Fruit fly (Drosophila melanogaster): ENCODE data around the gene RpLP0.
A peak's percentile ranks its signal among the peaks of the same experiment; 100 is the strongest.

Gene RpLP0

DNA sequence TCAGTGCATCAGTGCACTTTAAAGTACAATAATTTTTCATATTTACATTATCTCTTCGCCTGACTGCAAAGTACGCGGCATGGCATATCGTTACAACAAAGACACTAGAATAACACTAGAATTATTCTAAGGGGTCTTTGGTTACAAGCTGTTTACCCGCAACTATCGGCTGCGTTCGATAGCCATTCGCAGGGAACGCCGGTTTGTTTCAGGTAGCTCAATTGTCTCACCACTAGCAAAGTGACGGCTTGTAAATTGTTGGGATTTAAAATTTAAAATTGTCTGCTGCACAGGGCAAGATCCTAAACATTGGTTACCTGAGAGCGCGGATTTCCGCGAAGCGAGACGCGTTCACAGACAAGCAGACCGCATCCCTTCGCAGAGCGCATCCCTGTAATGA is 10.0 kb upstream of the RpLP0 start, which contains the start of gene CG14561 (continued):
- TF ChIP-seq CG11085 (GFP tag; IDR thresholded peaks at IDR 0.05) (no peak), Vsx1 (GFP tag; optimal IDR thresholded peaks at IDR 0.05) (no peak), Ets97D (GFP tag; optimal IDR thresholded peaks at IDR 0.05) (peak; percentile 79), row (GFP tag; IDR thresholded peaks at IDR 0.05) (peak; percentile 80), CG33557 (GFP tag; optimal IDR thresholded peaks at IDR 0.05) (peak; percentile 1), nom (GFP tag; optimal IDR thresholded peaks at IDR 0.05) (no peak), chm (GFP tag; IDR thresholded peaks at IDR 0.05) (peak; percentile 30; the same call in 1 of the 2 replicates), zen (tag; optimal IDR thresholded peaks at IDR 0.05) (peak; percentile 46), toy (GFP tag; IDR thresholded peaks at IDR 0.05) (no peak), CG7839 (tag; optimal IDR thresholded peaks at IDR 0.05) (no peak), dimm (GFP tag; IDR thresholded peaks at IDR 0.05) (no peak), CrebB (tag; optimal IDR thresholded peaks at IDR 0.05) (no peak), CG2199 (GFP tag; IDR thresholded peaks at IDR 0.05) (peak; percentile 100), CG17186 (GFP tag; optimal IDR thresholded peaks at IDR 0.05) (peak; percentile 59), ara (GFP tag; IDR thresholded peaks at IDR 0.05) (peak; percentile 25; the same call in 1 of the 2 replicates), zfh2 (GFP tag; optimal IDR thresholded peaks at IDR 0.05) (peak; percentile 39), gro (GFP tag; optimal IDR thresholded peaks at IDR 0.05) (peak; percentile 28), Eip74EF (GFP tag; optimal IDR thresholded peaks at IDR 0.05) (no peak), Hr3 (GFP tag; optimal IDR thresholded peaks at IDR 0.05) (no peak), pfk (GFP tag; optimal IDR thresholded peaks at IDR 0.05) (peak; percentile 10), CG10462 (GFP tag; optimal IDR thresholded peaks at IDR 0.05) (no peak)

DNA sequence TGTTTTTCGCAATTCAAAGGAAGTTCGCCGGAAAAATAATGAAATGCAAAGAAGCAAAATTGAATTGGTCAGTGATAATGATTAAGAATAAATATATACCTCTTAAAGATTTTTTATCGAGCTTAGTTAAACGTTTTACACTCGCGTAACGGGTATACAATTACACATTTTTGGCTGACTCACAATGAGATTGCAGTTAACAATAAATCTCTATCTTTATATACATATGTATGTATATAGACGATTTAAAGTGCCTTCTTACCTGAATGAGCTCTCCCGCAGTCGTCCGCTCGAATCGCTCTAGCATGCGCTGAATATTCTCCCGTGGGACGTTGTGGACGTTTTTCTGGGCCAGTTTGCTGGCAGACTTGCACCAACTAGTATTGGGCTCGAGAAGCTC is 5.2 kb upstream of the RpLP0 start:
- no peak for TF ChIP-seq CG15514 (GFP tag; optimal IDR thresholded peaks at IDR 0.05)
- no peak for TF ChIP-seq croc (GFP tag; conservative IDR thresholded peaks at IDR 0.05)
- no peak for TF ChIP-seq CG7786 (GFP tag; optimal IDR thresholded peaks at IDR 0.05)
- TF ChIP-seq CG6813 (GFP tag; optimal IDR thresholded peaks at IDR 0.05) = no peak
- no peak for TF ChIP-seq CG15696 (tag; optimal IDR thresholded peaks at IDR 0.05)
- no peak for TF ChIP-seq CG12155 (GFP tag; optimal IDR thresholded peaks at IDR 0.05)
- no peak for TF ChIP-seq h (optimal IDR thresholded peaks at IDR 0.05)
- no peak for TF ChIP-seq Hey (tag; optimal IDR thresholded peaks at IDR 0.05)
- no peak for TF ChIP-seq gsb-n (tag; optimal IDR thresholded peaks at IDR 0.05)
- TF ChIP-seq BEAF-32 (GFP tag; optimal IDR thresholded peaks at IDR 0.05) = no peak
- TF ChIP-seq CG2129 (GFP tag; IDR thresholded peaks at IDR 0.05; ENCODE audit: partially characterized antibody) = no peak
- TF ChIP-seq Max (GFP tag; optimal IDR thresholded peaks at IDR 0.05) = no peak
- no peak for TF ChIP-seq CG12104 (GFP tag; optimal IDR thresholded peaks at IDR 0.05)
- no peak for TF ChIP-seq nerfin-2 (GFP tag; IDR thresholded peaks at IDR 0.05; ENCODE audit: partially characterized antibody)
- no peak for TF ChIP-seq CG9609 (GFP tag; optimal IDR thresholded peaks at IDR 0.05)
- TF ChIP-seq CG12391 (tag; optimal IDR thresholded peaks at IDR 0.05) = no peak
- no peak for TF ChIP-seq Atf6 (GFP tag; IDR thresholded peaks at IDR 0.05)

DNA sequence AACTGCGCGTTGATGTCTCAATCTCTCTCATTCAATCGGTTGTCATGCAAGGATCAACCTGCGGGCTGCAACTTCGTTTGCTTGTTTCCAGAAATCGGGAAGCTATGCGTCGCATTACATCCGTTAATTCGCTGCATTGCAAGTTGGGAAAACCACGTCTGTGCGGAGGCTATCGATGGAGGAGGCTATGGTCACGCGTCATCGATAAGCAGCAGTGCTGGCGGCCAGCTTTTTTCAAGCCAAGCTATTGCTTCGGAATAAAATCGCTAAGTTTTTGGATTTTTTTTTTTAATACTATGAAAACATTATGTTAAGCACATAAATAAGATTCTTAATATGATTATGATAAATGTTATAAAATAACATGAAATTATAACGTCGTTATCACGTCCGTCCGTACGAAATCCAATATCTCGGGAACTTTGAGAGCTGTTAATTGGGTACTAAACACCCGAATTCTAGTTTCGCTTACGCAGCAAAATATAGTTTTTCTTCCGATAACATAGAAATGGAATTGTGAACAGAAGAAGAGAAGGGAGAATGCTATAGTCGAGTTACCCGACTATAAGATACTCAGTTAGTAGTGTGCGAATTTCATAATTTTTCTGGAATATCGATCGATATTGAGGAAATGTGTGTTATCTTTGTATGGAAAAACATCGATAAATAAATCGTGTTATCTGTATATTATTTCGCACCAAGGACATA is 3.8 kb upstream of the RpLP0 start, which contains the start of gene CG7139:
CG7139 (minus strand) TSS at position 162 of the 708 bp plus-strand sequence.
- TF ChIP-seq Dref (GFP tag; IDR thresholded peaks at IDR 0.05) (peak; percentile 75), CG12391 (tag; optimal IDR thresholded peaks at IDR 0.05) (peak; percentile 19), CG17328 (GFP tag; IDR thresholded peaks at IDR 0.05) (no peak), CG16813 (GFP tag; IDR thresholded peaks at IDR 0.05; ENCODE audit: partially characterized antibody) (peak; percentile 85), chm (GFP tag; IDR thresholded peaks at IDR 0.05) (no peak), CG34422 (GFP tag; IDR thresholded peaks at IDR 0.05) (peak; percentile 42; the same call in 1 of the 3 replicates), da (GFP tag; optimal IDR thresholded peaks at IDR 0.05) (no peak), lab (GFP tag; optimal IDR thresholded peaks at IDR 0.05) (no peak), Ets97D (GFP tag; optimal IDR thresholded peaks at IDR 0.05) (peak; percentile 25), trem (tag; optimal IDR thresholded peaks at IDR 0.05) (peak; percentile 8), HLH4C (GFP tag; IDR thresholded peaks at IDR 0.05; ENCODE audit: partially characterized antibody) (peak; percentile 64), CG10209 (GFP tag; optimal IDR thresholded peaks at IDR 0.05) (no peak), zen2 (GFP tag; IDR thresholded peaks at IDR 0.05; ENCODE audit: partially characterized antibody) (peak; percentile 56)
